Worm (Caenorhabditis elegans): Measurements from ENCODE around the gene F43E2.11.

ce11 chrII:7404001-7404400 is 33.9 kb upstream of the F43E2.11 start:
- TF ChIP-seq unc-62 (GFP tag; optimal IDR thresholded peaks at IDR 0.05) (no peak), C17E4.6 (GFP tag; IDR thresholded peaks at IDR 0.05) (no peak), mxl-1 (tag; optimal IDR thresholded peaks at IDR 0.05) (no peak), ekl-4 (GFP tag; IDR thresholded peaks at IDR 0.05) (no peak), nhr-179 (tag; optimal IDR thresholded peaks at IDR 0.05) (no peak), F22D6.2 (tag; optimal IDR thresholded peaks at IDR 0.05) (no peak)

Data from whole organism, young adult.